Worm (Caenorhabditis elegans): ENCODE results near the gene ech-1.1.

DNA sequence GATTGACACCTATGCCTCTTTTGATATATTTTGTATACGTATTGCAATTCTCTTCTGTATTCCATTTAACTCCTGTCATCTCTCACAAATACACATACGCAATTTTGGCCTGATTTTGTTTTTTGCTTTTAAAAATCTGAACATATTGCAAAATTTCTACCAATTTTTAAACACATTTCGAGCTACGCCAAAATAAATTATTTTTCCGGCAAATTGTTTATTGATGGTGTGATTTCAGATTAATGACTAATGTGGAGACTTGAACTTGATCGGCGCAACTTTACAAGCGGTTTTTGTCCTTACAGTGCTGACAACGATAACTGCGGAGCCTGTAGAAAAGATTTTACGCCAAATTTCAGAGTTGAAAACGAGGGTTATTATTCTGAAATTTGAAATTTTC, 35.8 kb upstream of the ech-1.1 start:
- TF ChIP-seq dao-5 (tag; optimal IDR thresholded peaks at IDR 0.05), result no peak
- TF ChIP-seq him-1 (tag; optimal IDR thresholded peaks at IDR 0.05), result no peak

All from whole organism, L4/young adult.